Worm (Caenorhabditis elegans): ENCODE data around the gene dhs-15.

Gene dhs-15

DNA sequence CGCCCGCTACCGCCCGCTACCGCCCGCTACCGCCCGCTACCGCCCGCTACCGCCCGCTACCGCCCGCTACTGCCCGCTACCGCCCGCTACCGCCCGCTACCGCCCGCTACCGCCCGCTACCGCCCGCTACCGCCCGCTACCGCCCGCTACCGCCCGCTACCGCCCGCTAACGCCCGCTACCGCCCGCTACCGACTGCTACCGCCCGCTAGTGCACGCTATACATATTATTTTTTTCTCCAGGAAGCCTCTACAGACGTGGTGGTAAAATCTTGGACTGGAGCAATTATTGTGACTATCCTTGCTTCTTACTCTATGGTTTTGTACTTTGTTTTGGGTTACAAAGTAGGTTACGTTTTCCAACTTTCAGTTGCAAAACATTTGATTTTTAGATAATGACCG, 8.8 kb upstream of the dhs-15 start:
- peak; percentile 80 for TF ChIP-seq set-16 (GFP tag; IDR thresholded peaks at IDR 0.05)

DNA sequence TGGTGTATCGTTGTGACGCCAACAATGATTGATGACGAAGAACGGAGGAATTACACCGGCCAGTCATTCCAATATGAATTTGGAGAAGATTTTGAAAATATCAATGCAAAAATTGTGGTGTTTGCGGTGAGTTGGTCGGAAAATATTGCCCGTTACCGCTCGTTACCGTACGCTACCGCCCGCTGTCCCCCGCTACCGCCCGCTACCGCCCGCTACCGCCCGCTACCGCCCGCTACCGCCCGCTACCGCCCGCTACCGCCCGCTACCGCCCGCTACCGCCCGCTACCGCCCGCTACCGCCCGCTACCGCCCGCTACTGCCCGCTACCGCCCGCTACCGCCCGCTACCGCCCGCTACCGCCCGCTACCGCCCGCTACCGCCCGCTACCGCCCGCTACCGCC, 7.7 kb upstream of the dhs-15 start:
- TF ChIP-seq egl-43 (GFP tag; IDR thresholded peaks at IDR 0.05) (0 out of 2 replicates have a peak, but pooled peaks have one; percentile 12), set-16 (GFP tag; IDR thresholded peaks at IDR 0.05) (peak; percentile 60)

DNA sequence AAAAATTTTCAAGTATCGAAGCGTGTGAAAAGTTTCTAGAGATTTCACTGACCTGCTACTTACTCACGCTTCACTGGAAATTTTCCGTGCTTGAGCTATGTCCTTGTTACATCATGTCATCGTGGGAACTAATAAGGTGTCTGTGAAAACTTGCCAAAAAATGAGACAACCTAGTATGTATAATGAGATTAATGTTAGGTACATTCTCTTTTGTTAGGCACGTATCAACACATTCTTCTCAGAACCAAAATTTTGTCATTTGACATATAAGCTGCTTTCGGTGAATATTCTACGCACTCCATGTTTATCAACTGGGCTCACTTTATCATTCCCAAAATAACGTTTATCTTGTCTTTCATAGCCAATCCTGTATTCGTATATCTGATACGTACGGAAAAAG, 4.4 kb upstream of the dhs-15 start, which contains the start of gene srj-18:
Gene srj-18, plus strand, starts transcription at position 301 of the 400 bp plus-strand sequence.
- TF ChIP-seq daf-19 (GFP tag; conservative IDR thresholded peaks at IDR 0.05) (no peak), tag-97 (GFP tag; IDR thresholded peaks at IDR 0.05) (no peak), unc-130 (GFP tag; optimal IDR thresholded peaks at IDR 0.05) (no peak), nhr-6 (tag; optimal IDR thresholded peaks at IDR 0.05) (no peak), nhr-25 (tag; optimal IDR thresholded peaks at IDR 0.05; ENCODE audit: borderline replicate concordance, insufficient read depth) (no peak), Y105C5A.15 (GFP tag; IDR thresholded peaks at IDR 0.05) (no peak), lsy-2 (tag; optimal IDR thresholded peaks at IDR 0.05) (no peak), dmd-6 (GFP tag; IDR thresholded peaks at IDR 0.05) (no peak), lin-1 (GFP tag; IDR thresholded peaks at IDR 0.05) (no peak), ctbp-1 (GFP tag; IDR thresholded peaks at IDR 0.05) (no peak), ceh-20 (GFP tag; IDR thresholded peaks at IDR 0.05) (no peak)

DNA sequence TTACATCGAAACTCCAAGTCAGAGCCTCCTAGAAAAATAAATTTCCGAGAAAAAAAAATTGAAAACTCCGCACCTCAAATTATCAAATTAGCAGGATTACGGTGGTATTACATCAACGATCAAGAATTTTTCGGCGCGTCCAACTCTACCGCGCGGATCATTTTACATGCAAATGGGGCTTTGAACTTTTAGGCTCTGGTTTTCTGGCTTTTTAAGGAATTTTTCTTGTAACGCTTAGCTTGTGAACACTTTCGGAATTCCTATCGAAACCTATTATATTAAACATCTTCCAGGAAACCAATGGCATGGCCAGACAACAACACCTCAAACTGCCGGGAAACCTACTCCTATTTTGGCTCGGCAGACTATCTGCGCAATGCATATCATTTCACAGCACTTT, 1.9 kb upstream of the dhs-15 start, which contains the start of gene srh-56:
Gene srh-56, plus strand, starts transcription at position 301 of the 400 bp plus-strand sequence.
- TF ChIP-seq sdz-12 (GFP tag; optimal IDR thresholded peaks at IDR 0.05) (no peak), Y5F2A.4 (GFP tag; optimal IDR thresholded peaks at IDR 0.05) (no peak), ZK546.5 (tag; optimal IDR thresholded peaks at IDR 0.05) (no peak), ctbp-1 (GFP tag; IDR thresholded peaks at IDR 0.05) (no peak), duxl-1 (tag; optimal IDR thresholded peaks at IDR 0.05; ENCODE audit: poor library complexity) (no peak), nhr-111 (GFP tag; optimal IDR thresholded peaks at IDR 0.05) (no peak), lsy-2 (tag; optimal IDR thresholded peaks at IDR 0.05) (no peak), ZK337.2 (GFP tag; IDR thresholded peaks at IDR 0.05) (no peak), ceh-82 (tag; optimal IDR thresholded peaks at IDR 0.05) (no peak), mes-2 (tag; optimal IDR thresholded peaks at IDR 0.05; ENCODE audit: poor library complexity, severe bottlenecking) (no peak), zfp-3 (GFP tag; conservative IDR thresholded peaks at IDR 0.05) (no peak), dmd-9 (GFP tag; IDR thresholded peaks at IDR 0.05) (no peak), nhr-10 (tag; optimal IDR thresholded peaks at IDR 0.05) (no peak), zfp-2 (tag; optimal IDR thresholded peaks at IDR 0.05) (no peak), T26A8.4 (GFP tag; IDR thresholded peaks at IDR 0.05) (no peak), ceh-62 (tag; optimal IDR thresholded peaks at IDR 0.05) (no peak), dve-1 (tag; optimal IDR thresholded peaks at IDR 0.05; ENCODE audit: insufficient read depth) (no peak)

DNA sequence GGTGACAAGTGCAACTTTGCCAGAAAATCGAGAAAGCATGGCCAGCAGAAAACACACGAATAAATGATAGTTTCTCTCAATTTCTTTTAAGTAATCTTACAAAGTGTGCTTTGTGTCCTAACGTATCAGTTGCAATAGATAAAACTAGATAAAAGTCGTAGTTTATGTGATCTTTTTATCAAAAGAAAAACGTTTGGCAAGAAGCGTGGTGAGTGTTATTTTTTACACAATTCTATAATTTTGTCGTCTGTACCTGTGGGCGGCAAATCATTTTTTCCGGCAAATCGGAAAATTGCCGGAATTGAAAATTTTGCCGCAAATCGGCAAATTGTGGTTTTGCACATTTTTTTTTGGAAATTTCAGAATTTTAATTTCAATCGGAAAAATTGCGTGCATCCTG, 2.2 kb downstream of the dhs-15 start, which contains the start of gene R05D8.9:
Gene R05D8.9, minus strand, starts transcription at position 101 of the 400 bp plus-strand sequence.
- TF ChIP-seq unc-62 (GFP tag; optimal IDR thresholded peaks at IDR 0.05 in 1 of 2) (peak in 1 of 2 experiments; percentile 64), unc-62 (tag; optimal IDR thresholded peaks at IDR 0.05) (no peak), nhr-28 (tag; optimal IDR thresholded peaks at IDR 0.05) (peak; percentile 78), ceh-32 (tag; optimal IDR thresholded peaks at IDR 0.05; ENCODE audit: poor library complexity) (no peak)

DNA sequence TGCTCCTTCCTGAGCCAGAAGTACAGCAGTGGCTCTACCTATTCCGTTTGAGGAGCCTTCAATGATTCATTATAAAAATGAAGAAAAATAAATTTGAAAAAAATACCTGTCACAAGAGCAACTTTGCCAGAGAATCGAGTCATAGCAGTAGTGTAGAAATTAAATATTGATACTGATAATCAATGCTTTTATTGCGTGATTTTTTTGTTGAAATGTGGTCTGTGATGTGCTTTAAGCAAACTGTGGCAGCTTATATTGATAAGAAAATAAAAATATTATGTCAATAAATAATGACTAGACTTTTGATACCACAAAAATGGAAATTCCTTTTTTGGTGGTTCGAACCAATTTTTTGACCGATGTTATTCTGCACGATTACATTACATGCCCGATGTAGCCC, 4.6 kb downstream of the dhs-15 start, which contains the start of gene dhs-14:
Gene dhs-14, minus strand, starts transcription at position 149 of the 400 bp plus-strand sequence.
- TF ChIP-seq daf-16 (GFP tag; optimal IDR thresholded peaks at IDR 0.05) (no peak), daf-16 (tag; optimal IDR thresholded peaks at IDR 0.05) (peak; percentile 76), hlh-11 (tag; optimal IDR thresholded peaks at IDR 0.05) (peak; percentile 25), nhr-28 (tag; optimal IDR thresholded peaks at IDR 0.05) (peak; percentile 92), pqm-1 (tag; optimal IDR thresholded peaks at IDR 0.05) (peak; percentile 65), nhr-77 (tag; optimal IDR thresholded peaks at IDR 0.05) (peak; percentile 81), php-3 (GFP tag; IDR thresholded peaks at IDR 0.05) (0 out of 2 replicates have a peak, but pooled peaks have one; percentile 11), dmd-6 (GFP tag; IDR thresholded peaks at IDR 0.05) (peak; percentile 71), ztf-7 (tag; optimal IDR thresholded peaks at IDR 0.05) (no peak), D1046.2 (GFP tag; IDR thresholded peaks at IDR 0.05) (no peak)
